Worm (Caenorhabditis elegans) whole organism, mixed stage, embryonic: Measurements from ENCODE around the gene F53F8.4.

Experiments
- lin-32 ChIP-seq: fragments of 200-800 bp; sonication (Bioruptor generic); optimal IDR thresholded peaks from 2 replicates; lab custom pipeline; 2018; ENCODE audit warnings: mild to moderate bottlenecking, missing genetic modification characterization, missing compliant biosample characterization
- mab-5 ChIP-seq: fragments of 150-350 bp; optimal IDR thresholded peaks from 2 replicates; lab custom pipeline; 2014; ENCODE audit warnings: missing biosample characterization, missing genetic modification characterization
- nhr-76 ChIP-seq: sonication (generic microtip); optimal IDR thresholded peaks from 2 replicates; lab custom pipeline; 2017; ENCODE audit warnings: missing biosample characterization, missing genetic modification characterization
- pha-4 ChIP-seq: fragments of 150-350 bp; optimal IDR thresholded peaks from 2 replicates; lab custom pipeline; 2018; ENCODE audit warnings: missing biosample characterization, missing genetic modification reagents, missing genetic modification characterization

ce11 chrV:20691585-20691984 is at the start of gene F53F8.4:
- TF ChIP-seq lin-32 (GFP tag; lab: Kevin White, UChicago) = no peak
- TF ChIP-seq pha-4 (tag; lab: Kevin White, UChicago) = no peak
- TF ChIP-seq mab-5 (tag; lab: Kevin White, UChicago) = no peak
- no peak for TF ChIP-seq nhr-76 (tag; lab: Kevin White, UChicago)
